Worm (Caenorhabditis elegans) whole organism, midembryonic: ENCODE measurements around the gene F54D10.7.
"Not testable (repeated sequence)": the region's sequence is repeated elsewhere in the genome, so short reads cannot be mapped to it uniquely, and the experiment has no call there.

ENCODE experiments used
- T22C8.4 ChIP-seq: fragments of 200-800 bp; sonication (Bioruptor generic); IDR thresholded peaks from 2 replicates; pipeline ENCODE4 v1.3.6; 2022; ENCODE audit warnings: missing genetic modification characterization, missing compliant biosample characterization
- cog-1 ChIP-seq: sonication (generic microtip); optimal IDR thresholded peaks from 2 replicates; lab custom pipeline; 2016; ENCODE audit warnings: missing genetic modification characterization, missing compliant biosample characterization
- flt-1 ChIP-seq: fragments of 200-800 bp; sonication (Bioruptor generic); IDR thresholded peaks from 2 replicates; pipeline ENCODE4 v1.3.6; 2022; ENCODE audit warnings: missing genetic modification characterization, missing compliant biosample characterization
- klf-2 ChIP-seq: fragments of 200-800 bp; sonication (Bioruptor generic); conservative IDR thresholded peaks from 2 replicates; pipeline ENCODE4 v1.3.6; 2022; ENCODE audit warnings: missing genetic modification reagents, missing genetic modification characterization, missing compliant biosample characterization
- med-1 ChIP-seq: sonication (generic microtip); optimal IDR thresholded peaks from 2 replicates; lab custom pipeline; 2017; ENCODE audit warnings: missing genetic modification characterization, mild to moderate bottlenecking, missing compliant biosample characterization, antibody characterized with exemption, missing genetic modification reagents; ENCODE audit not compliant: insufficient read depth
- ref-1 ChIP-seq: fragments of 200-800 bp; sonication (Bioruptor generic); conservative IDR thresholded peaks from 2 replicates; pipeline ENCODE4 v1.3.6; 2022; ENCODE audit warnings: missing genetic modification reagents, missing genetic modification characterization, missing compliant biosample characterization
- tab-1 ChIP-seq: fragments of 200-800 bp; sonication (Bioruptor generic); IDR thresholded peaks from 2 replicates; pipeline ENCODE4 v1.3.6; 2022; ENCODE audit warnings: missing genetic modification characterization, missing compliant biosample characterization
- ztf-23 ChIP-seq: fragments of 200-800 bp; sonication (Bioruptor generic); IDR thresholded peaks from 2 replicates; pipeline ENCODE4 v1.3.6; 2022; ENCODE audit warnings: missing genetic modification reagents, missing genetic modification characterization, missing compliant biosample characterization
- ztf-29 ChIP-seq: fragments of 200-800 bp; sonication (Bioruptor generic); IDR thresholded peaks from 2 replicates; pipeline ENCODE4 v1.3.6; 2022; ENCODE audit warnings: missing genetic modification reagents, missing genetic modification characterization, missing compliant biosample characterization

The F54D10.7 gene

DNA sequence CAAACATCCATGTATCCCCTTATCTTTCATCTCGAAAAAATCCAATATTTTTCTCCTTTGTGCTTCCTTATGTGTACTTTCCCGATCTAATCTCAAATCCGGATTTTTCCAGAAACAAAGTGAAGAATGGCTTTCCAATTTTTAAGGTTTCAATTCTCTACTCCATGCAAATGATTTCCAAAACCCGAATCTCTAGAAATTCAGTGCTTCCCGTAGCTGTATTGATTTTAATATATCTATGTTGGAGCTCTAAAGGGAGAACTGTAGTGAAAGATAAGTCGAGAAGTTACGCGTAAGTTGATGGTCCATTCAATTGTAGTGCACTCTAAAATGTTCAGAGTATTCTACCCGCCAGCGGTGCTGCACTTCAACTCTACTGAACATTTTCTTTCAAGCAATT, 18.5 kb upstream of the F54D10.7 start, which contains the start of gene C17A2.4:
Gene C17A2.4 (plus strand): TSS at position 301 of the 400 bp plus-strand sequence.
- no peak for TF ChIP-seq cog-1 (tag; lab: Kevin White, UChicago)
- no peak for TF ChIP-seq med-1 (GFP tag; lab: Kevin White, UChicago)
- TF ChIP-seq flt-1 (GFP tag; lab: Robert Waterston, UW): no peak
- TF ChIP-seq ztf-29 (GFP tag; lab: Robert Waterston, UW): no peak
- TF ChIP-seq ztf-23 (GFP tag; lab: Robert Waterston, UW): no peak
- no peak for TF ChIP-seq ref-1
- no peak for TF ChIP-seq klf-2 (GFP tag; lab: Robert Waterston, UW)
- TF ChIP-seq tab-1 (GFP tag; lab: Robert Waterston, UW): no peak
- no peak for TF ChIP-seq T22C8.4 (GFP tag; lab: Robert Waterston, UW)

DNA sequence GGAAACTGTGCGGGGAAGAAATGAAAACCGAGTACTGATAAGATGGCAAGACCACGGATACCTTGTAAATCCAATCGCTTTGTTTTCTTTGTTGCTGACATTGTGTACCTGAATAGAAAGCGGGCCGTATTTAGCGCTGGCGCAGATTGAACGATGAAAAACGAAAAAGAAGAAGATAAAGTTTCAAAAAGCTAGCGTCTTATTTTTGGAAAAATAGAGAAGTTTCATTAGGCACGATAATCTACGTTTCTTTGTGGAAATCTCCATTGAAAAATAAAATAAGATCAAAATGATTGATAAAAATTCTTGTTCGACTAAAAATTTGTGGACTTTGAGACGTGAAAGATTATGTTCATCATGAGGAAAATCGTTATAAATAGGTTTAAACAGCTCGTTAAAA, 14.8 kb upstream of the F54D10.7 start, which contains the start of gene oac-4:
Gene oac-4 (minus strand): TSS at position 101 of the 400 bp plus-strand sequence.
- TF ChIP-seq tab-1 (GFP tag; lab: Robert Waterston, UW): no peak
- no peak for TF ChIP-seq ref-1
- TF ChIP-seq ztf-23 (GFP tag; lab: Robert Waterston, UW): no peak
- no peak for TF ChIP-seq T22C8.4 (GFP tag; lab: Robert Waterston, UW)
- TF ChIP-seq flt-1 (GFP tag; lab: Robert Waterston, UW): no peak

DNA sequence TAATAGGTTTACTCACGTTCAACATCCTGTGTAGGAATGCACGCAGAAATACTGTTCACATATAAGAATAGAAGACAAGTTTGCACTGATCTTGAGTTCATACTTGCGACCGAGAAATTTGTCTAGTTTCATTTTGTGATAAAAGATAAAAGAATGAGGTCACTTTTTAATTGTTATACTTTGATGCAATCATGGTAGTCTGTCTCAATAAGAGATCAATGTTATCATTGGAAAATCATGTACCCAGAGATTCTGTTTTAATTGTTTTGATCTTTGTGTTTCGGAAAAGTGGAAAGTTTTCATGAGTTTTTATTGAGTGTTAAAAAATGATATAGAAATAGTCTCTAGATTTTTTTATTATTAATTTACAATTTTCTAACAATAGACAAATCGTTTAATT, 11.3 kb upstream of the F54D10.7 start, which contains the start of gene F54D10.9:
Gene F54D10.9 (minus strand): TSS at position 101 of the 400 bp plus-strand sequence.
- no peak for TF ChIP-seq med-1 (GFP tag; lab: Kevin White, UChicago)
- TF ChIP-seq ztf-29 (GFP tag; lab: Robert Waterston, UW): no peak
- TF ChIP-seq ztf-23 (GFP tag; lab: Robert Waterston, UW): no peak
- TF ChIP-seq T22C8.4 (GFP tag; lab: Robert Waterston, UW): no peak
- TF ChIP-seq ref-1: no peak
- TF ChIP-seq flt-1 (GFP tag; lab: Robert Waterston, UW): no peak
- TF ChIP-seq tab-1 (GFP tag; lab: Robert Waterston, UW): no peak
- no peak for TF ChIP-seq klf-2 (GFP tag; lab: Robert Waterston, UW)
- no peak for TF ChIP-seq cog-1 (tag; lab: Kevin White, UChicago)

DNA sequence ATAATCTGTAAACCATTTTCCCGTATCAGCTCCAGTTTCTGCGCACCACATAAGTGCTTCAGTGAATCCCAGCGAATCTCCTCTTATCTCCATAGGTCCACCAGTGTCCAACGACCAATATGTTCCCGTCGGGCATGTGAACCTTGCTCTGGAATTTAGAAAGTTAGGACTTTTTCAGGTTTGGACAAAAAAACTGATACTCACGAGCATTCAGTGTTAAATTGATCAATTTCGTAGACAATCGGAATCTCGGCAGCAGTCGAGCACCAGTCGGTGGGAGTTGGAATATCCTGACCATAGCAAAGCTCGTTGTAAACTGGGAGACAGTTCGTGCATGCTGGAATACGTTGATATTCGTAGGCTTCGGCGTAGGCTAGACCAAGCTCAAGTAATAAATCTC, 8.5 kb upstream of the F54D10.7 start:
- TF ChIP-seq ztf-23 (GFP tag; lab: Robert Waterston, UW): no peak
- TF ChIP-seq T22C8.4 (GFP tag; lab: Robert Waterston, UW): no peak
- no peak for TF ChIP-seq klf-2 (GFP tag; lab: Robert Waterston, UW)
- no peak for TF ChIP-seq med-1 (GFP tag; lab: Kevin White, UChicago)
- TF ChIP-seq ref-1: no peak
- TF ChIP-seq flt-1 (GFP tag; lab: Robert Waterston, UW): no peak
- TF ChIP-seq tab-1 (GFP tag; lab: Robert Waterston, UW): no peak
- no peak for TF ChIP-seq cog-1 (tag; lab: Kevin White, UChicago)
- TF ChIP-seq ztf-29 (GFP tag; lab: Robert Waterston, UW): no peak

DNA sequence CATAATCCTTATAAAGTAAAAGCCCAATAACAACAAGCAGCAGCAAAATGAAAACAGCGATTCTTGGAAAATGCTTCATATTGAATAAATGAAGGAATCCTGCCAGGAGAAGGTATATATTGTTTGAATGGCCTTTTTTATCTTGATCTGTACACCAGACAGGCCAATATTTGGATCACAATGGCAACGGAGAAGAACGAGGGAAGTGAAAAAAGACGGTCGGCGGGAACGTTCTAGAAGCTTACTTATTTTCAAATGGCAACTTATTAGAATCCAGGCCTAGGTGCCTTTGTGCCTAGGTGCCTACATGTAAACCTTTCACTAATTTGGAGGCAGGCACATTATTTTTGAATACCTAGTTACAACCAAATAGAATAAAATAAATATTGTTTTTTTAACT, 6.7 kb upstream of the F54D10.7 start, which contains the start of gene F54D10.8:
Gene F54D10.8 (minus strand): TSS at position 101 of the 400 bp plus-strand sequence.
- TF ChIP-seq ztf-23 (GFP tag; lab: Robert Waterston, UW) (no peak), ref-1 (no peak), med-1 (GFP tag; lab: Kevin White, UChicago) (no peak), T22C8.4 (GFP tag; lab: Robert Waterston, UW) (no peak), klf-2 (GFP tag; lab: Robert Waterston, UW) (no peak), tab-1 (GFP tag; lab: Robert Waterston, UW) (no peak), flt-1 (GFP tag; lab: Robert Waterston, UW) (no peak), cog-1 (tag; lab: Kevin White, UChicago) (no peak), ztf-29 (GFP tag; lab: Robert Waterston, UW) (no peak)

DNA sequence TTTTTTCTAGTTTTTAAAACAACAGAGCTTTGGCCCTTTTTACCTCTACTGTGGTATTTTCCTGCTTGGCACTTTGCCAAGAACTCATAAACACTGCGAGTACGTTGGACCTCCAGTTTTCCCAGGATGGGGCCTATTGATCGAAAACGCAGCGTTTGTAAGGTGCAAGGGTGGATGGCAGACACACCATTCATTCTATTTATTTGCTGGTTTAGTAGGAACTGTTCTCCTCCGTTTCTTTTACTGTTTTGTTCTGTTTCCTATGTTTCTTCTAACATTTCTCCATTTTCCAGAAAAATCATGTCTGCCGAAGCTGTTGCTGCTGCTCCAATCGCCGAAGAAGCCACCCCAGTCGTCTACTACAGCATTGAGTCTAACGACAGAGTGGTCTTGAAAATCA, 2.8 kb upstream of the F54D10.7 start, which contains the start of gene skr-15:
Gene skr-15 (plus strand): TSS at position 301 of the 400 bp plus-strand sequence.
- TF ChIP-seq cog-1 (tag; lab: Kevin White, UChicago) (no peak), klf-2 (GFP tag; lab: Robert Waterston, UW) (no peak), T22C8.4 (GFP tag; lab: Robert Waterston, UW) (no peak), ztf-23 (GFP tag; lab: Robert Waterston, UW) (no peak), tab-1 (GFP tag; lab: Robert Waterston, UW) (no peak), ref-1 (no peak), flt-1 (GFP tag; lab: Robert Waterston, UW) (no peak), ztf-29 (GFP tag; lab: Robert Waterston, UW) (no peak), med-1 (GFP tag; lab: Kevin White, UChicago) (no peak)

DNA sequence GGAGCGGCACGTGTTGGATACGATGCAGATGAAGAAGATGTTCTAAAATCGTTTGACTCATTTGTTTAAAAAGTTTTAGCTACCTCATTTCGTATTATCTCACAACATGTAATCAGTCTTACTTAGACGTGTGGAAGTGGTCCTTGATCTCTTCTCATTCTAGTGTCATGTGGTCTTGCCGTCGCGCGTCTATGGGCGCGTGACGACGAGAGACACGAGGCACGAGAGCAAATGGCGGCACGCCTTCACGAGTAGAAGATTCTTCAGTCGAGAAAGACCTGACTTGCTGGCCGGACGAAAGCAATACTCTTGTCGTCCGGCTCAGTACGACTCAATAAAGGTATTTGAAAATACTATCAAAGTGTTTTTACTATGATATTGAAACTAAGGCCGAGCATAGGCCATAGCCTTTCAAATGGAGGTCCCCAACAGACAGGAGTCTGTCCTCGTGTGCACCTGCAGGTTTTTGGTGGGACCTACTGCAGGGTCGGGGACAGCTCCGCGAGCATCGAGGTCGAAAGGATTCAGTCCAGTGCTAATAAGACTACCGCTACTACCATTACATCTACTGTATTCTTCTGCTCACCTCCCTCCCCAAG, 4.7 kb downstream of the F54D10.7 start, which contains the start of gene fbxa-24:
Gene fbxa-24 (plus strand): TSS at position 276 of the 599 bp plus-strand sequence.
- not testable (repeated sequence) for TF ChIP-seq ref-1; tab-1 (GFP tag; lab: Robert Waterston, UW); ztf-23 (GFP tag; lab: Robert Waterston, UW)

DNA sequence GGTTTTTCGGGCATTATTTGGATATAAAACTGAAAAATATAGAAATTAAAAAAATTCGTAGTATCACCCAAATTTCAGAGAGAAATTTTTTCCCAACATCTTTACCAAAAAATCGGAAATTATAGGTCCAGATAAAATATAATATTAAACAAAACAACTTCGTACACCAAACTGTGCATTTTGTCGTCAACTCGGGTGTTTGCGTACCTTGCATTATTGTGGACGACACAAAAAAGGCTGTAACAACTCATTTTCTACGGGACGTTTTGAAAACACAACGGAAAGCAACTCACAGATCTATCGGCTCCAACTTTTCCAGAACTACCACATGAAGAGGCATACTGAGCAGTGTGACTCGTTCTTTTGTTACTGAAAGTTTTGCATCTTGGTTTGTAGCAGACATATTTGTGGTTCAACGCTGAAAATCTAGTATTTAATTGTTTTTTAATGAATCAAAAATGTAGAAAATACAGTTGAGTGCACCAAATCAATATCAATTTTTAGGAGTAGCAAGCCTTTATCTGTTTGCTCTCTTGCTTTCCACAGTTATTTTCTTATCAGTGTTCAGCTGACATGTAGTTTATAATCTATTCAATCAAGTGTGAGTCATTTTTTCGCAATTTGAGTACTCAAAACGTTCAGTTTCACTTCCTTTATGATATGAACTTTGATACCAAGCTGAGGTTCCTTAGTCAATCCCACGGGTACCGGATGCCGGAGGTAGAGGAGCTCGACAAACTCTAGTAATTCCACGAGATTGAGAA, 5.5 kb downstream of the F54D10.7 start:
- TF ChIP-seq tab-1 (GFP tag; lab: Robert Waterston, UW) (no peak), med-1 (GFP tag; lab: Kevin White, UChicago) (no peak), T22C8.4 (GFP tag; lab: Robert Waterston, UW) (no peak), ztf-29 (GFP tag; lab: Robert Waterston, UW) (no peak), flt-1 (GFP tag; lab: Robert Waterston, UW) (no peak), klf-2 (GFP tag; lab: Robert Waterston, UW) (no peak), ref-1 (no peak), cog-1 (tag; lab: Kevin White, UChicago) (no peak), ztf-23 (GFP tag; lab: Robert Waterston, UW) (no peak)
